Fruit fly (Drosophila melanogaster): ENCODE measurements around the gene CG46383.
"Not testable (repeated sequence)": the region's sequence is repeated elsewhere in the genome, so short reads cannot be mapped to it uniquely, and the experiment has no call there.

The CG46383 gene

dm6 chr3R:15919367-15920228 lies 31.1 kb downstream of the CG46383 start (continued):
- 0 out of 3 replicates have a peak, but pooled peaks have one; percentile 30 for TF ChIP-seq ken (GFP tag; IDR thresholded peaks at IDR 0.05)

- no peak for TF ChIP-seq CG4424 (GFP tag; optimal IDR thresholded peaks at IDR 0.05)
- peak; percentile 66 for TF ChIP-seq Ets65A (GFP tag)
Measured at dm6 chr3R:15917907-15918306, 32.8 kb downstream of the CG46383 start, which contains the start of gene CG45105. TSS of gene CG45105 (minus strand) at chr3R:15918007.

DNA sequence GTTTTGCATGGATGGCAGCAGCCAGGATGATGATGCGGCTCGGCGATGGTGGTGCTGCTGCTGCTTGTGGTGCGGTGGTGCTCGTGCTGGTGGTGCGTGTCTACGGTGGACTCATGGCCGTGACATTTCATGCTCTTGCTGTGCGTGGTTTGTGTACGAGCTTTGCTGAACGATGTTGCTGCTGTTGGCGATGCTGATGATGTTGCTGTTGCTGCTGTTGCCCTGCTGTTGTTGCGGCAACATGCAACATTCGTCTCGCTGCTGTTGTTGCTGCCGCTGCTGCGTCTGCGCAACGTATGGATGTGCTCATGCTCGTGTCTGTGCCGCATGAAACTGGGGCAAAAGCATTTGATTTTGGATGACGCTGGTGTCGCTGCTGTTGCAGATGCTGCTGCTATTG lies 37.5 kb downstream of the CG46383 start:
- TF ChIP-seq sc (optimal IDR thresholded peaks at IDR 0.05) (no peak), sc (GFP tag; optimal IDR thresholded peaks at IDR 0.05) (no peak), dysf (GFP tag; IDR thresholded peaks at IDR 0.05) (0 out of 3 replicates have a peak, but pooled peaks have one; percentile 21), CG11504 (tag; optimal IDR thresholded peaks at IDR 0.05) (peak; percentile 96), sisA (GFP tag; IDR thresholded peaks at IDR 0.05) (peak; percentile 18; the same call in 1 of the 2 replicates), chinmo (GFP tag; IDR thresholded peaks at IDR 0.05; ENCODE audit: partially characterized antibody) (0 out of 4 replicates have a peak, but pooled peaks have one; percentile 27), CG14050 (GFP tag; IDR thresholded peaks at IDR 0.05) (no peak), peb (GFP tag; IDR thresholded peaks at IDR 0.05) (no peak), CG3838 (GFP tag; optimal IDR thresholded peaks at IDR 0.05) (peak; percentile 21), pita (GFP tag; optimal IDR thresholded peaks at IDR 0.05) (peak; percentile 35), CG7839 (tag; optimal IDR thresholded peaks at IDR 0.05) (no peak), CG4360 (GFP tag; IDR thresholded peaks at IDR 0.05) (0 out of 2 replicates have a peak, but pooled peaks have one; percentile 12), Opbp (GFP tag; IDR thresholded peaks at IDR 0.05; ENCODE audit: partially characterized antibody) (peak; percentile 26; the same call in 1 of the 3 replicates), CG12236 (GFP tag; optimal IDR thresholded peaks at IDR 0.05) (no peak)

dm6 chr3R:15908098-15908497 lies 42.6 kb downstream of the CG46383 start, which contains the start of gene EndoU:
TSS of gene EndoU (plus strand) at chr3R:15908398.
- TF ChIP-seq ci (GFP tag; IDR thresholded peaks at IDR 0.05); chm (GFP tag; IDR thresholded peaks at IDR 0.05); ERR (GFP tag; optimal IDR thresholded peaks at IDR 0.05): not testable (repeated sequence)

DNA sequence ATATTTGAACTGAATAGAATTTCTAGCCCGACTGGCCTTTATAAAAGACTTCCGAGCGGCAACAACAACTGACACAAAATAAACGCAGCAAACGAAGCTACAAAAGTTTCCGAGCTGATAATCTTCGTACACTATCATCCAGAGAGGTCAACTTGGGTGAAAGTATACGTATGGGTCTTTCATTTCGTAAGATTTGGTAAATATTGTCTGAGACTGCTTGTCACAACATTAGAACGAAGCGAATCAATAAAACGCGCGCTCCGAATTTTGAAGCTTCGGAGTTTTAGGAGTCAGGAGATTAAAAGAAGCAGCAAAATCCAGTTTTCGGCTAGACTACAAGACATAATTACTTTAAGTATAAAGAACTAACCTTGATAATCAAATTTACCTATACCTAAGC lies 46.2 kb downstream of the CG46383 start, which contains the start of gene glob1:
glob1 (minus strand) TSS at position 101 of the 400 bp plus-strand sequence.
- TF ChIP-seq CG14014 (GFP tag; IDR thresholded peaks at IDR 0.05); E2f1 (GFP tag; IDR thresholded peaks at IDR 0.05); gem (tag; optimal IDR thresholded peaks at IDR 0.05): not testable (repeated sequence)

- TF ChIP-seq HLH3B (GFP tag; IDR thresholded peaks at IDR 0.05) = 0 out of 2 replicates have a peak, but pooled peaks have one; percentile 14
- TF ChIP-seq Ets65A (GFP tag) = peak; percentile 39
- 0 out of 2 replicates have a peak, but pooled peaks have one; percentile 27 for TF ChIP-seq toy (GFP tag; IDR thresholded peaks at IDR 0.05)
- peak; percentile 46; the same call in 1 of the 2 replicates for TF ChIP-seq CG7372 (GFP tag; IDR thresholded peaks at IDR 0.05)
- peak; percentile 30 to 73 for TF ChIP-seq Trl (optimal IDR thresholded peaks at IDR 0.05)
- TF ChIP-seq Trl (GFP tag; optimal IDR thresholded peaks at IDR 0.05) = not testable (repeated sequence)
- TF ChIP-seq CG11456 (GFP tag; IDR thresholded peaks at IDR 0.05) = peak; percentile 46; the same call in 1 of the 3 replicates
- 0 out of 3 replicates have a peak, but pooled peaks have one; percentile 16 for TF ChIP-seq CG11093 (GFP tag; IDR thresholded peaks at IDR 0.05)
- peak; percentile 52; the same call in 1 of the 2 replicates for TF ChIP-seq cas (GFP tag; IDR thresholded peaks at IDR 0.05)
- peak; percentile 82 for TF ChIP-seq CG32532 (GFP tag; IDR thresholded peaks at IDR 0.05)
- TF ChIP-seq sob (GFP tag; IDR thresholded peaks at IDR 0.05) = peak; percentile 69
- peak; percentile 88 for TF ChIP-seq Rfx (GFP tag; IDR thresholded peaks at IDR 0.05)
- TF ChIP-seq vvl (GFP tag; IDR thresholded peaks at IDR 0.05) = peak; percentile 61
- 0 out of 3 replicates have a peak, but pooled peaks have one; percentile 27 for TF ChIP-seq tgo (GFP tag; IDR thresholded peaks at IDR 0.05)
- peak; percentile 34; the same call in 1 of the 2 replicates for TF ChIP-seq CG4404 (GFP tag; IDR thresholded peaks at IDR 0.05)
- TF ChIP-seq al (GFP tag; IDR thresholded peaks at IDR 0.05) = peak; percentile 55
- peak; percentile 39; the same call in 1 of the 3 replicates for TF ChIP-seq Optix (GFP tag; IDR thresholded peaks at IDR 0.05)
- TF ChIP-seq ham (GFP tag; IDR thresholded peaks at IDR 0.05) = peak; percentile 30; the same call in 1 of the 2 replicates
- peak; percentile 3 for TF ChIP-seq lbe (GFP tag; optimal IDR thresholded peaks at IDR 0.05)
Measured at dm6 chr3R:15901097-15901709, 49.5 kb downstream of the CG46383 start.

Data from whole organism, embryonic.